Worm (Caenorhabditis elegans): ENCODE results near the gene C30A5.10.

DNA sequence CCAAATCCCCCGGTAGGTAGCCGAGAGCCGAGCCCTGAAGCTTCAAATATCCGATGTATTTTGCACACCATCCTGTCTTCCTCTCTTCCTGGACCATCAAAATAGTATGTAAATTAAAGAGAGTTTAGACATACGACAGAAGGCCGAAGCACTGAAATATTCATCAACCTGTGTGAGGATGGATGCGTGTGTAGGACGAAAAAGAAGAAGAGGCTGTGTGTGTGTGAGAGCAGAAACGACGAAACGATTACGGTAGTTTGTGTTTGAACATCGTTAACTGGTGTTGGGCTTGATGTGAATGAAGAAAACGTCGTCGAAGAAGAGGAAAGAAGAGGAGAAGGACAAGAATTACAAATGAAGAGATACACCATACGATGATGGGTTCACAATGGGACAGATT, 1.9 kb upstream of the C30A5.10 start:
- no peak for TF ChIP-seq W03F9.2 (tag; optimal IDR thresholded peaks at IDR 0.05)
- TF ChIP-seq him-1 (tag; optimal IDR thresholded peaks at IDR 0.05) = no peak
- TF ChIP-seq dao-5 (tag; optimal IDR thresholded peaks at IDR 0.05) = no peak

Measured in whole organism, L4/young adult.